Worm (Caenorhabditis elegans) whole organism, L4 larva: ENCODE data around the gene asp-3.
A peak's percentile ranks its signal among the peaks of the same experiment; 100 is the strongest.

Source experiments
- F26F4.8 ChIP-seq: fragments of 200-800 bp; sonication (Bioruptor generic); conservative IDR thresholded peaks from 2 replicates; pipeline ENCODE4 v1.3.6; 2022; ENCODE audit warnings: missing genetic modification characterization, missing compliant biosample characterization
- F37D6.2 ChIP-seq: sonication (generic microtip); optimal IDR thresholded peaks from 2 replicates; lab custom pipeline; 2016; ENCODE audit warnings: mild to moderate bottlenecking, missing genetic modification characterization, missing compliant biosample characterization
- R02D3.7 ChIP-seq: fragments of 150-350 bp; sonication (generic microtip); optimal IDR thresholded peaks from 3 replicates; lab custom pipeline; 2014; ENCODE audit warnings: missing biosample characterization, missing genetic modification characterization
- Y5F2A.4 ChIP-seq: fragments of 200-800 bp; sonication (Bioruptor generic); optimal IDR thresholded peaks from 2 replicates; lab custom pipeline; 2018; ENCODE audit warnings: mild to moderate bottlenecking, missing genetic modification characterization, missing compliant biosample characterization
- Y75B8A.6 ChIP-seq: fragments of 200-800 bp; sonication (Bioruptor generic); IDR thresholded peaks from 2 replicates; pipeline ENCODE4 v1.3.6; 2022; ENCODE audit warnings: missing genetic modification reagents, missing genetic modification characterization, missing compliant biosample characterization
- ZK337.2 ChIP-seq: fragments of 200-800 bp; sonication (Bioruptor generic); IDR thresholded peaks from 2 replicates; pipeline ENCODE4 v1.3.6; 2022; ENCODE audit warnings: missing genetic modification reagents, missing genetic modification characterization, missing compliant biosample characterization
- ZK546.5 ChIP-seq, 2 experiments: sonication (generic microtip); optimal IDR thresholded peaks; 2 replicates each; lab custom pipeline; 2017; ENCODE audit warnings: missing biosample characterization in 2 of 2, missing genetic modification characterization in 2 of 2
- aha-1 ChIP-seq: fragments of 150-350 bp; peaks from one replicate; lab custom pipeline; 2014; ENCODE audit warnings: missing biosample characterization, missing genetic modification characterization
- arid-1 ChIP-seq: fragments of 200-800 bp; sonication (Bioruptor generic); conservative IDR thresholded peaks from 2 replicates; pipeline ENCODE4 v1.3.6; 2022; ENCODE audit warnings: missing genetic modification reagents, missing genetic modification characterization, missing compliant biosample characterization
- attf-4 ChIP-seq: sonication (generic microtip); optimal IDR thresholded peaks from 3 replicates; lab custom pipeline; 2017; ENCODE audit warnings: missing biosample characterization, missing genetic modification characterization
- ceh-28 ChIP-seq: fragments of 150-350 bp; optimal IDR thresholded peaks from 2 replicates; lab custom pipeline; 2014; ENCODE audit warnings: missing biosample characterization, missing genetic modification reagents, missing genetic modification characterization
- ceh-44 ChIP-seq: fragments of 200-800 bp; sonication (Bioruptor generic); IDR thresholded peaks from 2 replicates; pipeline ENCODE4 v1.3.6; 2022; ENCODE audit warnings: missing genetic modification reagents, missing genetic modification characterization, missing compliant biosample characterization
- ceh-82 ChIP-seq: sonication (generic microtip); optimal IDR thresholded peaks from 2 replicates; lab custom pipeline; 2017; ENCODE audit warnings: missing biosample characterization, missing genetic modification characterization
- ces-1 ChIP-seq: fragments of 150-350 bp; sonication (generic microtip); optimal IDR thresholded peaks from 4 replicates; lab custom pipeline; 2014; ENCODE audit warnings: missing biosample characterization, missing genetic modification reagents, missing genetic modification characterization
- daf-16 ChIP-seq, 3 experiments: sonication (generic microtip); optimal IDR thresholded peaks; 2 replicates each; lab custom pipeline; 2016 to 2017; ENCODE audit warnings: missing genetic modification characterization in 3 of 3, missing genetic modification reagents in 3 of 3, mild to moderate bottlenecking in 2 of 3, missing compliant biosample characterization in 2 of 3, missing biosample characterization in 1 of 3, moderate library complexity in 1 of 3
- daf-8 ChIP-seq: fragments of 200-800 bp; sonication (Bioruptor generic); IDR thresholded peaks from 2 replicates; pipeline ENCODE4 v1.3.6; 2022; ENCODE audit warnings: missing genetic modification characterization, missing compliant biosample characterization
- dmd-6 ChIP-seq: fragments of 200-800 bp; sonication (Bioruptor generic); IDR thresholded peaks from 2 replicates; pipeline ENCODE4 v1.3.6; 2022; ENCODE audit warnings: missing genetic modification reagents, missing genetic modification characterization, missing compliant biosample characterization
- dmd-9 ChIP-seq: fragments of 200-800 bp; sonication (Bioruptor generic); IDR thresholded peaks from 2 replicates; pipeline ENCODE4 v1.3.6; 2022; ENCODE audit warnings: missing genetic modification reagents, missing genetic modification characterization, missing compliant biosample characterization
- fkh-10 ChIP-seq: fragments of 150-350 bp; optimal IDR thresholded peaks from 2 replicates; lab custom pipeline; 2014; ENCODE audit warnings: missing biosample characterization, missing genetic modification reagents, missing genetic modification characterization
- fos-1 ChIP-seq: fragments of 150-350 bp; optimal IDR thresholded peaks from 2 replicates; lab custom pipeline; 2014; ENCODE audit warnings: missing biosample characterization, missing genetic modification characterization
- hif-1 ChIP-seq, 2 experiments: sonication (generic microtip); optimal IDR thresholded peaks; 2 replicates each; lab custom pipeline; 2016 to 2017; ENCODE audit warnings: missing compliant biosample characterization in 2 of 2, missing genetic modification characterization in 2 of 2, missing genetic modification reagents in 2 of 2, missing genotype in 2 of 2, mild to moderate bottlenecking in 1 of 2
- hlh-11 ChIP-seq: fragments of 200-800 bp; sonication (Bioruptor generic); optimal IDR thresholded peaks from 2 replicates; lab custom pipeline; 2018; ENCODE audit warnings: mild to moderate bottlenecking, missing genetic modification characterization, missing compliant biosample characterization
- hlh-30 ChIP-seq: sonication (generic microtip); optimal IDR thresholded peaks from 2 replicates; lab custom pipeline; 2017; ENCODE audit warnings: antibody characterized with exemption, mild to moderate bottlenecking, missing genetic modification characterization, missing compliant biosample characterization; ENCODE audit not compliant: insufficient read depth
- hmg-1.1 ChIP-seq: fragments of 200-800 bp; sonication (Bioruptor generic); IDR thresholded peaks from 2 replicates; pipeline ENCODE4 v1.3.6; 2022; ENCODE audit warnings: missing genetic modification reagents, missing genetic modification characterization, missing compliant biosample characterization
- lim-7 ChIP-seq: fragments of 200-800 bp; sonication (Bioruptor generic); IDR thresholded peaks from 2 replicates; pipeline ENCODE4 v1.3.6; 2022; ENCODE audit warnings: missing genetic modification characterization, missing compliant biosample characterization
- lin-13 ChIP-seq: fragments of 150-350 bp; optimal IDR thresholded peaks from 2 replicates; lab custom pipeline; 2014; ENCODE audit warnings: missing biosample characterization, missing genetic modification reagents, missing genetic modification characterization
- lin-15B ChIP-seq: fragments of 150-350 bp; sonication (generic microtip); optimal IDR thresholded peaks from 3 replicates; lab custom pipeline; 2014; ENCODE audit warnings: missing biosample characterization, missing genetic modification characterization
- lin-38 ChIP-seq: fragments of 200-800 bp; sonication (Bioruptor generic); IDR thresholded peaks from 2 replicates; pipeline ENCODE4 v1.3.6; 2022; ENCODE audit warnings: missing genetic modification reagents, missing genetic modification characterization, missing compliant biosample characterization
- lir-3 ChIP-seq: sonication (generic microtip); optimal IDR thresholded peaks from 2 replicates; lab custom pipeline; 2016; ENCODE audit warnings: mild to moderate bottlenecking, missing genetic modification characterization, missing compliant biosample characterization
- lsy-2 ChIP-seq, 2 experiments: fragments of 150-350 bp in 1 of 2; sonication (generic microtip) in 1 of 2; optimal IDR thresholded peaks; 2 replicates each; lab custom pipeline; 2014 to 2017; ENCODE audit warnings: missing biosample characterization in 2 of 2, missing genetic modification characterization in 2 of 2
- madf-5 ChIP-seq, 2 experiments: fragments of 200-800 bp; sonication (Bioruptor generic); IDR thresholded peaks; 2 replicates each; pipeline ENCODE4 v1.3.6; 2022; ENCODE audit warnings: missing compliant biosample characterization in 2 of 2, missing genetic modification characterization in 2 of 2
- madf-9 ChIP-seq: fragments of 200-800 bp; sonication (Bioruptor generic); conservative IDR thresholded peaks from 2 replicates; pipeline ENCODE4 v1.3.6; 2022; ENCODE audit warnings: missing genetic modification reagents, missing genetic modification characterization, missing compliant biosample characterization
- mdl-1 ChIP-seq, 2 experiments: fragments of 150-350 bp in 1 of 2; sonication (generic microtip) in 1 of 2; optimal IDR thresholded peaks; 2 replicates each; lab custom pipeline; 2014 to 2017; ENCODE audit warnings: missing biosample characterization in 2 of 2, missing genetic modification characterization in 2 of 2
- mxl-2 ChIP-seq: fragments of 200-800 bp; sonication (Bioruptor generic); conservative IDR thresholded peaks from 2 replicates; pipeline ENCODE4 v1.3.6; 2022; ENCODE audit warnings: missing genetic modification reagents, missing genetic modification characterization, missing compliant biosample characterization
- nhr-11 ChIP-seq: fragments of 150-350 bp; optimal IDR thresholded peaks from 2 replicates; lab custom pipeline; 2014; ENCODE audit warnings: missing biosample characterization, missing genetic modification characterization
- nhr-237 ChIP-seq: sonication (generic microtip); optimal IDR thresholded peaks from 2 replicates; lab custom pipeline; 2017; ENCODE audit warnings: missing biosample characterization, missing genetic modification characterization
- nhr-28 ChIP-seq: fragments of 150-350 bp; optimal IDR thresholded peaks from 2 replicates; lab custom pipeline; 2014; ENCODE audit warnings: missing biosample characterization, missing genetic modification characterization
- php-3 ChIP-seq: fragments of 200-800 bp; sonication (Bioruptor generic); IDR thresholded peaks from 2 replicates; pipeline ENCODE4 v1.3.6; 2022; ENCODE audit warnings: missing genetic modification reagents, missing genetic modification characterization, missing compliant biosample characterization
- rbr-2 ChIP-seq: sonication (generic microtip); optimal IDR thresholded peaks from 2 replicates; lab custom pipeline; 2016; ENCODE audit warnings: missing genotype, missing genetic modification characterization, missing compliant biosample characterization
- set-16 ChIP-seq: fragments of 200-800 bp; sonication (Bioruptor generic); IDR thresholded peaks from 2 replicates; pipeline ENCODE4 v1.3.6; 2022; ENCODE audit warnings: missing genetic modification reagents, missing genetic modification characterization, missing compliant biosample characterization
- tra-1 ChIP-seq: fragments of 200-800 bp; sonication (Bioruptor generic); IDR thresholded peaks from 2 replicates; pipeline ENCODE4 v1.3.6; 2022; ENCODE audit warnings: missing genetic modification reagents, missing genetic modification characterization, missing compliant biosample characterization
- unc-130 ChIP-seq: sonication (generic microtip); optimal IDR thresholded peaks from 2 replicates; lab custom pipeline; 2016; ENCODE audit warnings: missing genetic modification reagents, missing genetic modification characterization, missing compliant biosample characterization
- unc-39 ChIP-seq: sonication (generic microtip); optimal IDR thresholded peaks from 2 replicates; lab custom pipeline; 2017; ENCODE audit warnings: missing biosample characterization, missing genetic modification characterization
- vab-7 ChIP-seq: fragments of 200-800 bp; sonication (Bioruptor generic); IDR thresholded peaks from 2 replicates; pipeline ENCODE4 v1.3.6; 2022; ENCODE audit warnings: missing genetic modification reagents, missing genetic modification characterization, missing compliant biosample characterization

Gene asp-3

ce11 chrX:6744537-6744936 lies 46.3 kb upstream of the asp-3 start (continued):
- no peak for TF ChIP-seq F26F4.8 (GFP tag; lab: Robert Waterston, UW)
- no peak for TF ChIP-seq vab-7
- TF ChIP-seq lin-15B (tag; lab: Kevin White, UChicago), result no peak
- TF ChIP-seq mdl-1 (tag; optimal IDR thresholded peaks at IDR 0.05; lab: Kevin White, UChicago), result peak in 1 of 2 experiments; percentile 99
- TF ChIP-seq ZK546.5 (tag; optimal IDR thresholded peaks at IDR 0.05; lab: Kevin White, UChicago), result no peak
- TF ChIP-seq mxl-2 (GFP tag; lab: Robert Waterston, UW), result peak; percentile 59; the same call in 1 of the 2 replicates
- TF ChIP-seq nhr-237 (tag; lab: Kevin White, UChicago), result no peak
- TF ChIP-seq daf-8, result no peak
- no peak for TF ChIP-seq lim-7 (GFP tag; lab: Robert Waterston, UW)
- TF ChIP-seq ZK337.2 (GFP tag; lab: Robert Waterston, UW), result no peak
- no peak for TF ChIP-seq hmg-1.1
- TF ChIP-seq, all 104 proteins: peak for 16

ce11 chrX:6744978-6745377 lies 45.9 kb upstream of the asp-3 start:
- TF ChIP-seq php-3 (no peak), tra-1 (GFP tag; lab: Robert Waterston, UW) (no peak), aha-1 (tag; lab: Kevin White, UChicago) (peak; percentile 84), rbr-2 (tag; lab: Kevin White, UChicago) (peak; percentile 42), madf-5 (GFP tag; IDR thresholded peaks at IDR 0.05; lab: Robert Waterston, UW) (no peak), lsy-2 (tag; optimal IDR thresholded peaks at IDR 0.05; lab: Kevin White, UChicago) (no peak), arid-1 (GFP tag; lab: Robert Waterston, UW) (no peak), unc-39 (peak; percentile 10), lin-13 (GFP tag; lab: Kevin White, UChicago) (no peak), vab-7 (peak; percentile 18; the same call in 1 of the 2 replicates), attf-4 (tag; lab: Kevin White, UChicago) (no peak), F37D6.2 (tag; lab: Kevin White, UChicago) (peak; percentile 3), lin-38 (GFP tag; lab: Robert Waterston, UW) (no peak), ceh-28 (tag; lab: Kevin White, UChicago) (no peak), set-16 (GFP tag; lab: Robert Waterston, UW) (peak; percentile 5; the same call in 1 of the 2 replicates), lim-7 (GFP tag; lab: Robert Waterston, UW) (no peak), Y75B8A.6 (GFP tag; lab: Robert Waterston, UW) (no peak), nhr-28 (no peak), Y5F2A.4 (GFP tag; lab: Kevin White, UChicago) (no peak), fos-1 (tag; lab: Kevin White, UChicago) (no peak), fkh-10 (GFP tag; lab: Kevin White, UChicago) (peak; percentile 79), ceh-82 (no peak)
- TF ChIP-seq, all 104 proteins: peak for 7

- TF ChIP-seq daf-16 (GFP tag; optimal IDR thresholded peaks at IDR 0.05; lab: Kevin White, UChicago) (peak in 1 of 2 experiments; percentile 50), daf-16 (tag; optimal IDR thresholded peaks at IDR 0.05; lab: Kevin White, UChicago) (no peak), rbr-2 (tag; lab: Kevin White, UChicago) (no peak), aha-1 (tag; lab: Kevin White, UChicago) (no peak), mxl-2 (GFP tag; lab: Robert Waterston, UW) (peak; percentile 40; the same call in 1 of the 2 replicates), dmd-9 (GFP tag; lab: Robert Waterston, UW) (no peak), R02D3.7 (tag; lab: Kevin White, UChicago) (no peak), nhr-28 (peak; percentile 0), hlh-11 (peak; percentile 70), unc-130 (GFP tag; lab: Kevin White, UChicago) (no peak), lir-3 (no peak), hif-1 (tag; optimal IDR thresholded peaks at IDR 0.05; lab: Kevin White, UChicago) (peak in 1 of 2 experiments; percentile 4), lin-15B (tag; lab: Kevin White, UChicago) (no peak), mdl-1 (tag; optimal IDR thresholded peaks at IDR 0.05; lab: Kevin White, UChicago) (peak in 1 of 2 experiments; percentile 93), hlh-30 (tag; lab: Kevin White, UChicago) (peak; percentile 74), hmg-1.1 (no peak), ceh-44 (GFP tag; lab: Robert Waterston, UW) (no peak), dmd-6 (GFP tag; lab: Robert Waterston, UW) (0 out of 2 replicates have a peak, but pooled peaks have one; percentile 11), nhr-11 (tag; lab: Kevin White, UChicago) (peak; percentile 77), Y75B8A.6 (GFP tag; lab: Robert Waterston, UW) (no peak), madf-9 (GFP tag; lab: Robert Waterston, UW) (0 out of 2 replicates have a peak, but pooled peaks have one; percentile 8), ces-1 (no peak)
These were observed 45.3 kb upstream of the asp-3 start for ce11 chrX:6745515-6745914.
